Fruit fly (Drosophila melanogaster): Measurements from ENCODE around the gene unc80.

Gene unc80

dm6 chr3R:27706581-27707181 is 44.4 kb downstream of the unc80 start, which contains the start of the genes CROT and CG12877 (continued):
- TF ChIP-seq CG11504 (tag; optimal IDR thresholded peaks at IDR 0.05), result peak; percentile 83
- no peak for TF ChIP-seq NC2α (GFP tag; optimal IDR thresholded peaks at IDR 0.05)
- peak; percentile 88 for TF ChIP-seq gem (tag; optimal IDR thresholded peaks at IDR 0.05)
- 0 out of 3 replicates have a peak, but pooled peaks have one; percentile 25 for TF ChIP-seq Doc3 (GFP tag; IDR thresholded peaks at IDR 0.05; ENCODE audit: partially characterized antibody)
- TF ChIP-seq Trl (optimal IDR thresholded peaks at IDR 0.05), result no peak
- TF ChIP-seq Trl (GFP tag; optimal IDR thresholded peaks at IDR 0.05), result peak; percentile 45
- TF ChIP-seq CG8478 (optimal IDR thresholded peaks at IDR 0.05), result no peak
- peak; percentile 61; the same call in 1 of the 2 replicates for TF ChIP-seq Atf6 (GFP tag; IDR thresholded peaks at IDR 0.05)
- TF ChIP-seq pzg (GFP tag; optimal IDR thresholded peaks at IDR 0.05), result peak; percentile 47
- TF ChIP-seq CG2875 (GFP tag; optimal IDR thresholded peaks at IDR 0.05), result peak; percentile 29
- peak; percentile 67; the same call in 1 of the 3 replicates for TF ChIP-seq so (GFP tag; IDR thresholded peaks at IDR 0.05)
- TF ChIP-seq Atf3 (GFP tag; optimal IDR thresholded peaks at IDR 0.05), result peak; percentile 22
- no peak for TF ChIP-seq cad (GFP tag; optimal IDR thresholded peaks at IDR 0.05)
- no peak for TF ChIP-seq sc (optimal IDR thresholded peaks at IDR 0.05)
- TF ChIP-seq sc (GFP tag; optimal IDR thresholded peaks at IDR 0.05), result peak; percentile 68
- TF ChIP-seq CG3163 (GFP tag; optimal IDR thresholded peaks at IDR 0.05), result no peak
- TF ChIP-seq Side (GFP tag; optimal IDR thresholded peaks at IDR 0.05), result peak; percentile 22
- TF ChIP-seq lilli (GFP tag; optimal IDR thresholded peaks at IDR 0.05), result peak; percentile 86
- peak; percentile 82 for TF ChIP-seq dysf (GFP tag; IDR thresholded peaks at IDR 0.05)
- peak; percentile 76 for TF ChIP-seq zfh1 (GFP tag; IDR thresholded peaks at IDR 0.05)
- no peak for TF ChIP-seq tx (GFP tag; optimal IDR thresholded peaks at IDR 0.05)
- peak; percentile 63; the same call in 2 of the 3 replicates for TF ChIP-seq H15 (GFP tag; IDR thresholded peaks at IDR 0.05)
- no peak for TF ChIP-seq CkIIα-i1 (GFP tag; IDR thresholded peaks at IDR 0.05)
- no peak for TF ChIP-seq CG6683 (GFP tag; optimal IDR thresholded peaks at IDR 0.05)
- TF ChIP-seq CG13624 (GFP tag; optimal IDR thresholded peaks at IDR 0.05), result peak; percentile 65
- TF ChIP-seq CG2889 (GFP tag; IDR thresholded peaks at IDR 0.05), result peak; percentile 71
- TF ChIP-seq CG32532 (GFP tag; IDR thresholded peaks at IDR 0.05), result peak; percentile 84
- peak; percentile 75 for TF ChIP-seq YL-1 (GFP tag; optimal IDR thresholded peaks at IDR 0.05)
- TF ChIP-seq gro (GFP tag; optimal IDR thresholded peaks at IDR 0.05), result peak; percentile 17
- TF ChIP-seq sug (tag; optimal IDR thresholded peaks at IDR 0.05), result peak; percentile 72
- peak; percentile 27 for TF ChIP-seq CG6765 (GFP tag; optimal IDR thresholded peaks at IDR 0.05)
- TF ChIP-seq cas (GFP tag; IDR thresholded peaks at IDR 0.05), result peak; percentile 30; the same call in 1 of the 2 replicates
- peak; percentile 72 for TF ChIP-seq CG2678 (tag; optimal IDR thresholded peaks at IDR 0.05)
- TF ChIP-seq ATbp (GFP tag; optimal IDR thresholded peaks at IDR 0.05), result peak; percentile 69
- TF ChIP-seq CG14441 (GFP tag; IDR thresholded peaks at IDR 0.05), result peak; percentile 78
- peak; percentile 20; the same call in 1 of the 2 replicates for TF ChIP-seq CG13287 (GFP tag; IDR thresholded peaks at IDR 0.05; ENCODE audit: partially characterized antibody)
- TF ChIP-seq phol (tag; optimal IDR thresholded peaks at IDR 0.05), result peak; percentile 89
- peak; percentile 5 for TF ChIP-seq pnt (GFP tag; optimal IDR thresholded peaks at IDR 0.05)
- peak; percentile 33; the same call in 1 of the 2 replicates for TF ChIP-seq CG10959 (GFP tag; IDR thresholded peaks at IDR 0.05)
- peak; percentile 53; the same call in 1 of the 2 replicates for TF ChIP-seq stc (GFP tag; IDR thresholded peaks at IDR 0.05)
- peak; percentile 42 for TF ChIP-seq Asciz (GFP tag; optimal IDR thresholded peaks at IDR 0.05)
- no peak for TF ChIP-seq GATAe (GFP tag; conservative IDR thresholded peaks at IDR 0.05)
- TF ChIP-seq wor (GFP tag; IDR thresholded peaks at IDR 0.05), result peak; percentile 70
- no peak for TF ChIP-seq ERR (GFP tag; optimal IDR thresholded peaks at IDR 0.05)
- TF ChIP-seq CG7271 (tag; optimal IDR thresholded peaks at IDR 0.05), result no peak
- TF ChIP-seq ssp (GFP tag; IDR thresholded peaks at IDR 0.05), result peak; percentile 65
- TF ChIP-seq vnd (GFP tag; IDR thresholded peaks at IDR 0.05; ENCODE audit: partially characterized antibody), result no peak
- TF ChIP-seq CG4820 (GFP tag; optimal IDR thresholded peaks at IDR 0.05), result peak; percentile 75
- peak; percentile 72 for TF ChIP-seq CG10147 (GFP tag; optimal IDR thresholded peaks at IDR 0.05)
- TF ChIP-seq CG4707 (GFP tag; optimal IDR thresholded peaks at IDR 0.05), result no peak
- TF ChIP-seq Lim3 (GFP tag; IDR thresholded peaks at IDR 0.05), result no peak

Data from whole organism, embryonic.